Worm (Caenorhabditis elegans) whole organism, late embryonic: Measurements from ENCODE around the gene trx-5.
A peak's percentile ranks its signal among the peaks of the same experiment; 100 is the strongest.
"Not testable (repeated sequence)": the region's sequence is repeated elsewhere in the genome, so short reads cannot be mapped to it uniquely, and the experiment has no call there.

ENCODE experiments used
- C38D4.7 ChIP-seq: fragments of 200-800 bp; sonication (Bioruptor generic); optimal IDR thresholded peaks from 2 replicates; lab custom pipeline; 2018; ENCODE audit warnings: mild to moderate bottlenecking, missing genetic modification characterization, moderate library complexity, missing compliant biosample characterization
- K09A11.1 ChIP-seq: sonication (generic microtip); optimal IDR thresholded peaks from 2 replicates; lab custom pipeline; 2017; ENCODE audit warnings: antibody characterized with exemption, mild to moderate bottlenecking, missing genetic modification characterization, missing compliant biosample characterization; ENCODE audit not compliant: insufficient read depth
- Y22D7AL.16 ChIP-seq: sonication (generic microtip); optimal IDR thresholded peaks from 2 replicates; lab custom pipeline; 2016; ENCODE audit warnings: missing genetic modification characterization, missing compliant biosample characterization
- ama-1 ChIP-seq: fragments of 150-350 bp; optimal IDR thresholded peaks from 2 replicates; lab custom pipeline; 2014
- ceh-14 ChIP-seq: sonication (generic microtip); optimal IDR thresholded peaks from 2 replicates; lab custom pipeline; 2016; ENCODE audit warnings: missing genotype, missing genetic modification characterization, missing compliant biosample characterization
- ceh-19 ChIP-seq: fragments of 200-800 bp; sonication (Bioruptor generic); optimal IDR thresholded peaks from 2 replicates; lab custom pipeline; 2018; ENCODE audit warnings: mild to moderate bottlenecking, missing genetic modification characterization, missing compliant biosample characterization
- ceh-22 ChIP-seq: sonication (generic microtip); optimal IDR thresholded peaks from 2 replicates; lab custom pipeline; 2017; ENCODE audit warnings: missing biosample characterization, missing genetic modification characterization
- ceh-24 ChIP-seq: sonication (generic microtip); optimal IDR thresholded peaks from 2 replicates; lab custom pipeline; 2016; ENCODE audit warnings: mild to moderate bottlenecking, missing genetic modification characterization, missing compliant biosample characterization
- ceh-45 ChIP-seq: fragments of 200-800 bp; sonication (Bioruptor generic); IDR thresholded peaks from 2 replicates; pipeline ENCODE4 v1.3.6; 2022; ENCODE audit warnings: missing genetic modification reagents, missing genetic modification characterization, missing compliant biosample characterization
- ceh-48 ChIP-seq: sonication (generic microtip); optimal IDR thresholded peaks from 2 replicates; lab custom pipeline; 2016; ENCODE audit warnings: missing genetic modification characterization, inconsistent platforms, missing compliant biosample characterization
- dve-1 ChIP-seq: sonication (generic microtip); optimal IDR thresholded peaks from 2 replicates; lab custom pipeline; 2017; ENCODE audit warnings: antibody characterized with exemption, mild to moderate bottlenecking, missing genetic modification characterization, missing compliant biosample characterization
- elt-2 ChIP-seq: sonication (generic microtip); optimal IDR thresholded peaks from 2 replicates; lab custom pipeline; 2016; ENCODE audit warnings: missing genetic modification reagents, missing genetic modification characterization, missing compliant biosample characterization
- elt-4 ChIP-seq: sonication (generic microtip); optimal IDR thresholded peaks from 2 replicates; lab custom pipeline; 2016; ENCODE audit warnings: missing genetic modification characterization, missing compliant biosample characterization
- eyg-1 ChIP-seq: sonication (generic microtip); optimal IDR thresholded peaks from 2 replicates; lab custom pipeline; 2016; ENCODE audit warnings: missing genotype, missing genetic modification characterization, missing compliant biosample characterization
- fkh-10 ChIP-seq: fragments of 150-350 bp; optimal IDR thresholded peaks from 2 replicates; lab custom pipeline; 2014; ENCODE audit warnings: missing biosample characterization, missing genetic modification reagents, missing genetic modification characterization
- hlh-13 ChIP-seq: fragments of 200-800 bp; sonication (Bioruptor generic); optimal IDR thresholded peaks from 2 replicates; lab custom pipeline; 2018; ENCODE audit warnings: mild to moderate bottlenecking, missing genetic modification characterization, missing compliant biosample characterization
- hlh-15 ChIP-seq: sonication (generic microtip); optimal IDR thresholded peaks from 2 replicates; lab custom pipeline; 2016; ENCODE audit warnings: missing genetic modification characterization, missing compliant biosample characterization
- hlh-8 ChIP-seq: sonication (generic microtip); optimal IDR thresholded peaks from 2 replicates; lab custom pipeline; 2016; ENCODE audit warnings: missing genotype, missing genetic modification characterization, missing compliant biosample characterization
- lim-6 ChIP-seq: sonication (generic microtip); optimal IDR thresholded peaks from 2 replicates; lab custom pipeline; 2016; ENCODE audit warnings: missing genetic modification characterization, missing compliant biosample characterization
- lin-11 ChIP-seq: fragments of 200-800 bp; sonication (Bioruptor generic); optimal IDR thresholded peaks from 2 replicates; lab custom pipeline; 2018; ENCODE audit warnings: mild to moderate bottlenecking, missing genetic modification characterization, missing compliant biosample characterization
- nfya-1 ChIP-seq: sonication (generic microtip); optimal IDR thresholded peaks from 2 replicates; lab custom pipeline; 2017; ENCODE audit warnings: missing genetic modification characterization, mild to moderate bottlenecking, missing compliant biosample characterization, antibody characterized with exemption, moderate library complexity
- nhr-11 ChIP-seq: fragments of 150-350 bp; optimal IDR thresholded peaks from 2 replicates; lab custom pipeline; 2014; ENCODE audit warnings: missing biosample characterization, missing genetic modification characterization
- nhr-232 ChIP-seq: sonication (generic microtip); optimal IDR thresholded peaks from 2 replicates; lab custom pipeline; 2016; ENCODE audit warnings: missing genetic modification characterization, missing compliant biosample characterization
- npax-4 ChIP-seq: sonication (generic microtip); optimal IDR thresholded peaks from 2 replicates; lab custom pipeline; 2016; ENCODE audit warnings: missing genetic modification characterization, missing compliant biosample characterization
- ref-2 ChIP-seq: sonication (generic microtip); optimal IDR thresholded peaks from 2 replicates; lab custom pipeline; 2016; ENCODE audit warnings: missing genetic modification characterization, missing compliant biosample characterization
- rnt-1 ChIP-seq: sonication (generic microtip); optimal IDR thresholded peaks from 2 replicates; lab custom pipeline; 2016; ENCODE audit warnings: missing genetic modification characterization, missing compliant biosample characterization
- sox-2 ChIP-seq: fragments of 200-800 bp; sonication (Bioruptor generic); IDR thresholded peaks from 2 replicates; pipeline ENCODE4 v1.3.6; 2022; ENCODE audit warnings: missing genetic modification reagents, missing genetic modification characterization, missing compliant biosample characterization
- syd-9 ChIP-seq: sonication (generic microtip); optimal IDR thresholded peaks from 2 replicates; lab custom pipeline; 2016; ENCODE audit warnings: mild to moderate bottlenecking, missing genetic modification characterization, moderate library complexity, missing compliant biosample characterization
- tbx-7 ChIP-seq: sonication (generic microtip); optimal IDR thresholded peaks from 2 replicates; lab custom pipeline; 2016; ENCODE audit warnings: missing genotype, missing genetic modification characterization, missing compliant biosample characterization
- ttx-3 ChIP-seq: sonication (generic microtip); optimal IDR thresholded peaks from 2 replicates; lab custom pipeline; 2016; ENCODE audit warnings: missing genetic modification reagents, missing genetic modification characterization, missing compliant biosample characterization
- unc-3 ChIP-seq, 2 experiments: fragments of 200-800 bp in 1 of 2; sonication (Bioruptor generic) in 1 of 2; sonication (generic microtip) in 1 of 2; conservative IDR thresholded peaks in 1 of 2; optimal IDR thresholded peaks in 1 of 2; 2 replicates each; pipeline versions ENCODE4 v1.3.6 to Lab custom; 2016 to 2022; ENCODE audit warnings: missing compliant biosample characterization in 2 of 2, missing genetic modification characterization in 2 of 2, missing genetic modification reagents in 1 of 2
- unc-55 ChIP-seq: sonication (generic microtip); optimal IDR thresholded peaks from 2 replicates; lab custom pipeline; 2017; ENCODE audit warnings: missing biosample characterization, missing genetic modification reagents, missing genetic modification characterization
- zip-5 ChIP-seq: sonication (generic microtip); optimal IDR thresholded peaks from 2 replicates; lab custom pipeline; 2016; ENCODE audit warnings: missing genetic modification characterization, missing compliant biosample characterization

trx-5 gene

ce11 chrV:1569750-1570419 lies 35.7 kb upstream of the trx-5 start:
- TF ChIP-seq ama-1 (lab: Kevin White, UChicago) (peak; percentile 19), nfya-1 (peak; percentile 73), Y22D7AL.16 (tag; lab: Kevin White, UChicago) (no peak)

ce11 chrV:1566776-1567175 lies 32.6 kb upstream of the trx-5 start, which contains the start of gene cdc-25.2:
cdc-25.2 (plus strand) TSS chrV:1567076.
- no peak for TF ChIP-seq C38D4.7
- no peak for TF ChIP-seq zip-5 (tag; lab: Kevin White, UChicago)
- TF ChIP-seq dve-1 (tag; lab: Kevin White, UChicago) = no peak
- TF ChIP-seq fkh-10 (GFP tag; lab: Kevin White, UChicago) = no peak

- TF ChIP-seq sox-2 (GFP tag; lab: Robert Waterston, UW) (peak; percentile 39), unc-3 (GFP tag; conservative IDR thresholded peaks at IDR 0.05; lab: Robert Waterston, UW) (peak; percentile 72), ceh-45 (peak; percentile 88)
- TF ChIP-seq unc-3 (tag; optimal IDR thresholded peaks at IDR 0.05; lab: Kevin White, UChicago) = not testable (repeated sequence)
Measured at ce11 chrV:1561169-1561568, 27.0 kb upstream of the trx-5 start.

DNA sequence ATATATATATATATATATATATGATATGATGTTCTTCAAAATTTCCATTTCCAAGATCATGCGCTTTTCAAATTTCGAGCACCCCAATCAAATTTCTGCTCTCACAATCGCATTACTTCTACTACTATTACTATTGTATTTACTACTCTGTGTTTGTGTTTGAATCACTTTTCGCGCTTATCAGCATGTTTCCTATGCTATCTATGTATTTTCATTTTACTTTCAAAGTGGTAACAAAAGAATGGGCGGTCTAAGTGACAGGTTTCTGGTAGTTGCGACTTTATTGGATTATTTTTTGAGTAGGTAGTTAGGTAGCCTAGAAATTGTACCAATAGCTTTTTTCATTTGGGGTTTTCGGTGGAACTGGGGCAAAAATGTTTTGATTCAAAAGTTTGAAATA lies 23.9 kb upstream of the trx-5 start:
- TF ChIP-seq ttx-3 (no peak), ceh-14 (tag; lab: Kevin White, UChicago) (no peak), rnt-1 (no peak), unc-55 (no peak)

ce11 chrV:1555072-1555471 lies 20.9 kb upstream of the trx-5 start:
- TF ChIP-seq lin-11 (no peak), elt-2 (peak; percentile 86)

ce11 chrV:1553004-1553403 lies 18.8 kb upstream of the trx-5 start, which contains the start of gene srsx-8:
srsx-8 (minus strand) TSS chrV:1553104.
- no peak for TF ChIP-seq ama-1 (lab: Kevin White, UChicago)
- TF ChIP-seq ceh-14 (tag; lab: Kevin White, UChicago) = no peak
- no peak for TF ChIP-seq syd-9 (tag; lab: Kevin White, UChicago)
- TF ChIP-seq npax-4 = no peak
- no peak for TF ChIP-seq nhr-232 (tag; lab: Kevin White, UChicago)
- TF ChIP-seq rnt-1 = no peak
- TF ChIP-seq unc-55 = no peak
- no peak for TF ChIP-seq nhr-11 (tag; lab: Kevin White, UChicago)
- no peak for TF ChIP-seq elt-2
- no peak for TF ChIP-seq tbx-7 (tag; lab: Kevin White, UChicago)
- no peak for TF ChIP-seq lim-6
- no peak for TF ChIP-seq elt-4 (tag; lab: Kevin White, UChicago)

DNA sequence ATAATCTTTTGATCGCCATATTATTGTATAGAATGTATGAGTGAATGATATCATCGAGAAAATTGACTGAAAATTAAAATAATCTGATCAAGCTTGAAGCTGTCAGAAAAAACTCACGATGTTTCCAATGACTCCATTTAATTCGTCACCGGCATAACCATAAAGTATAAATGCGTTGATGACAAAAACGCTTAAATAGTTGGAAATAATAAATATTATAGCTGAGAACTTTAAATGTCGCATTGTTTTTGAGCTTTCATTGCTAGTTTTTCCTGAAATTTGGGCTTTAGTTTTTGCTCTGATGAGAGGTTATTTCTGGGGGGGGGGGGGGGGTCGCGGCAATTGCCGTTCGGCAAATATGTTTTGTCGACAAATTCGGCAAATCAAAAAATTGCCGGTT lies 16.9 kb upstream of the trx-5 start:
- TF ChIP-seq nfya-1 (no peak), unc-55 (no peak), hlh-13 (GFP tag; lab: Kevin White, UChicago) (no peak), K09A11.1 (tag; lab: Kevin White, UChicago) (no peak), ref-2 (no peak), hlh-15 (tag; lab: Kevin White, UChicago) (no peak), hlh-8 (tag; lab: Kevin White, UChicago) (no peak), ceh-48 (tag; lab: Kevin White, UChicago) (no peak), ceh-24 (tag; lab: Kevin White, UChicago) (no peak), ceh-22 (tag; lab: Kevin White, UChicago) (no peak), sox-2 (GFP tag; lab: Robert Waterston, UW) (no peak), eyg-1 (tag; lab: Kevin White, UChicago) (no peak), ceh-19 (GFP tag; lab: Kevin White, UChicago) (no peak), lim-6 (no peak), lin-11 (no peak)
